Worm (Caenorhabditis elegans): ENCODE measurements around the gene W09C2.10.

W09C2.10 gene

DNA sequence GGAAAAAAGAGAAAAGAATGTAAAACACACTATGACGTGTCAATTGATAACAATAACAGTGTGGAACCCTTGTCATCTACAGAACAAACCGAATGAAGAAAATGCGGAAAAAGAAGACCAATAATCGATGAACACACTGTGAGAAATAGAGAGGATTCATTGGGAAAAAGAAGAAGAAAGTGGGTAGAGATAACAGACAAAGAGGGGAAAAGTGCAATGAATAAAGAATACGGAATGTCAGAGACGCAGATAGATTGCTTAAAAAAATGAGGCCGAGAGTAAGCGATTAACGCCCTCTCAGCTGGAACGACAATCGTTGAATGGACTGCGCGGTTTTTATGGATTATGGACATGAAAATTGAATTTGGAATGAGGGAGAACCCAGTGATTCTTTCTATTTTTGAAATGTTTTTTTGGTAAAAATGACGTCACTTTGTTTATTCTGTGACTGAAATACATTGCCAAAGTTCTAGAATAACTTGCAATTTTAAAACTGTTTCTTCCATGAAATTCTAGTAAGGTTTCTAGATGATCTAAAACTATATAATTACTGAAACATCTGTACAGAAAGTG lies 23.0 kb upstream of the W09C2.10 start, which contains the start of gene amph-1 (continued):
- no peak for TF ChIP-seq T20F7.1 (GFP tag; optimal IDR thresholded peaks at IDR 0.05)
- TF ChIP-seq arid-1 (GFP tag; conservative IDR thresholded peaks at IDR 0.05), result no peak
- no peak for TF ChIP-seq lin-39 (tag; optimal IDR thresholded peaks at IDR 0.05)
- no peak for TF ChIP-seq nhr-111 (GFP tag; optimal IDR thresholded peaks at IDR 0.05)
- 0 out of 2 replicates have a peak, but pooled peaks have one; percentile 6 for TF ChIP-seq madf-9 (GFP tag; conservative IDR thresholded peaks at IDR 0.05)

DNA sequence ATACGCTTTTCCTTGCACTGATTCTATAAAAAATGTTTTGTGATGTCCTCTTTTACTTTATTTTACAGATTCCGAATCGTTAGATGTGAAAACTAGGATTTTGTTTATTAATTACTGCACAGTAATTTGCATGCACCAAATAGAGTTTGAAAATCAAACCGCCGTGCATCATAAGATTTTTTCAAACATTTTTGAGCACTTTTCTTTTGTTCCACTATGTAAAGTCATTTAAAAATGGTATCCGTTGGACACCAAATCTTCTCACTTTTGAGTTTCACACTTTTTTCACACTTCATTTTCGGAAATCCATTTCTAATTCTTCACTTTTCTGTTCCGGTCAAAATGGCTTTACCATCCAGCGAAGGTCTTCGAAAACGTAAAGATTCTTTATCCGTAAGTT lies 18.3 kb upstream of the W09C2.10 start, which contains the start of gene degl-2:
TSS of gene degl-2 (plus strand) at position 301 of the 400 bp plus-strand sequence.
- TF ChIP-seq lim-7 (GFP tag; IDR thresholded peaks at IDR 0.05) (no peak), aha-1 (tag) (no peak), daf-19 (GFP tag; conservative IDR thresholded peaks at IDR 0.05) (no peak), dpl-1 (GFP tag; optimal IDR thresholded peaks at IDR 0.05) (no peak), madf-5 (GFP tag; IDR thresholded peaks at IDR 0.05) (no peak), snpc-4 (tag; optimal IDR thresholded peaks at IDR 0.05) (no peak), Y105C5A.15 (GFP tag; IDR thresholded peaks at IDR 0.05) (no peak), Y75B8A.6 (GFP tag; IDR thresholded peaks at IDR 0.05) (no peak), dve-1 (tag; optimal IDR thresholded peaks at IDR 0.05; ENCODE audit: insufficient read depth) (no peak), F37D6.2 (tag; optimal IDR thresholded peaks at IDR 0.05) (no peak), dmd-9 (GFP tag; IDR thresholded peaks at IDR 0.05) (no peak), ceh-62 (tag; optimal IDR thresholded peaks at IDR 0.05) (no peak), lin-38 (GFP tag; IDR thresholded peaks at IDR 0.05) (no peak)

DNA sequence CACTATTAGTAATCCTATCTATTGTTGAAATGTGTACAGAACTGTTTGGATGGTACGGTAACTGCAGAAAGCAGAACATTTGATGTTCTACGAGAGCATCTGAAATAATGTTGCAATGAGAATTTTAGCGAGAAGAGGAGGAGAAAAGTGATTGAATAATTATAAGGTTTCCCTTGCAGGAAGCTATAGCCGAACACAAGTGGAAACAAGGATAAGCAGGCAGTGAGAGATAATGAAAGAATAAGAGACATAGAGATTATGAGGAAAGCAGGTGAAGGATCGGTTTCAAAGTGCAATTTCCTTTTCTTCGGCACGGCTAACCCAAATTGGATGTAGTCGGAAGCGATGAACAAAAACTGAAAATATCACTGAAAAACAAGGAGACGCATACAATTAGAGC lies 17.0 kb upstream of the W09C2.10 start, which contains the start of gene del-2:
TSS of gene del-2 (minus strand) at position 101 of the 400 bp plus-strand sequence.
- TF ChIP-seq ceh-32 (tag; optimal IDR thresholded peaks at IDR 0.05; ENCODE audit: poor library complexity), result no peak

DNA sequence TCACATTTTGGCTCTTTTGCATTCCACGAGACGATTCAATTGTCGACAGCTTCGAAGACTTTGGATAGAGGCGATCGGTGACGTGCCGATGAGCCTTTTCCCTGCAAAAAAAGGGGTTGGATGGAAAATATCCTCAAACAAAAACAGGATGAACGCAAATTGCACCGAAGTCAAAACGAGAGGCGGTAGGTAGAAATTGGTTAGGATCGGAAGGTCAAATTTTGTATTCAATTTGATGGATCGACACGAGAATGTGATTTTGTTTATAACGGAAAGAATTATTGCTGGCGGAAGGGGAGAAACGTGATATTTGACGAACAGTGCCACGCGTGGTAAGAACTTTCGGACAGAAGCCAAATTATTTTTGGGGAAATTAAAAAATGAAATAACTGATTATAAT lies 10.0 kb upstream of the W09C2.10 start, which contains the start of gene mca-1:
TSS of gene mca-1 (minus strand) at position 101 of the 400 bp plus-strand sequence.
- TF ChIP-seq hlh-11 (tag; optimal IDR thresholded peaks at IDR 0.05) (no peak), aha-1 (tag) (peak; percentile 3), zag-1 (tag; optimal IDR thresholded peaks at IDR 0.05) (no peak)

DNA sequence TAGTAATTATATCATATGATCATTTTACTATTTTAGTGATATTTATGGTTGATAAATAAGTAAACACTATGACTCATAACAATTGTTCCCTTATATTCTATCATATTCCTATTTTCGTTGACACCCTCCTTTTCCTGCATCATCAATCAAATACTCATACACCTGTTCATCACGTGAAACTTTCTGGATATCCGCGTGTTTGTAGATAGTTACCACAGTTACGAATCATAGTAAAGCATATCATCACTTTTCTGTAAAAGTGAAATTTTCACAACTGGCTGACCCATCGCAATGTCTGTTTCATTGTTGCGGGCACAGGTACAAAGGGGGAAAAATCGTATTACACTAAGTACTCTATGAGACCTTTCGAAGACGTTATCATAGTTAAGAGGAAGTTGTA lies 9.0 kb upstream of the W09C2.10 start:
- TF ChIP-seq F44E2.7 (GFP tag; IDR thresholded peaks at IDR 0.05) (no peak), lin-39 (tag; optimal IDR thresholded peaks at IDR 0.05) (no peak), cey-2 (tag; optimal IDR thresholded peaks at IDR 0.05; ENCODE audit: borderline replicate concordance, insufficient read depth) (peak; percentile 37), hlh-30 (tag; optimal IDR thresholded peaks at IDR 0.05; ENCODE audit: insufficient read depth) (peak; percentile 13), Y75B8A.6 (GFP tag; IDR thresholded peaks at IDR 0.05) (no peak), nhr-41 (GFP tag; IDR thresholded peaks at IDR 0.05) (no peak), zfp-3 (GFP tag; conservative IDR thresholded peaks at IDR 0.05) (no peak), nhr-48 (tag; optimal IDR thresholded peaks at IDR 0.05) (peak; percentile 64), arid-1 (GFP tag; conservative IDR thresholded peaks at IDR 0.05) (no peak), lin-13 (GFP tag; optimal IDR thresholded peaks at IDR 0.05) (no peak), hlh-11 (tag; optimal IDR thresholded peaks at IDR 0.05) (peak; percentile 39), aha-1 (tag) (no peak), madf-9 (GFP tag; conservative IDR thresholded peaks at IDR 0.05) (no peak), dmd-6 (GFP tag; IDR thresholded peaks at IDR 0.05) (peak; percentile 38), fkh-10 (GFP tag; optimal IDR thresholded peaks at IDR 0.05) (no peak)

DNA sequence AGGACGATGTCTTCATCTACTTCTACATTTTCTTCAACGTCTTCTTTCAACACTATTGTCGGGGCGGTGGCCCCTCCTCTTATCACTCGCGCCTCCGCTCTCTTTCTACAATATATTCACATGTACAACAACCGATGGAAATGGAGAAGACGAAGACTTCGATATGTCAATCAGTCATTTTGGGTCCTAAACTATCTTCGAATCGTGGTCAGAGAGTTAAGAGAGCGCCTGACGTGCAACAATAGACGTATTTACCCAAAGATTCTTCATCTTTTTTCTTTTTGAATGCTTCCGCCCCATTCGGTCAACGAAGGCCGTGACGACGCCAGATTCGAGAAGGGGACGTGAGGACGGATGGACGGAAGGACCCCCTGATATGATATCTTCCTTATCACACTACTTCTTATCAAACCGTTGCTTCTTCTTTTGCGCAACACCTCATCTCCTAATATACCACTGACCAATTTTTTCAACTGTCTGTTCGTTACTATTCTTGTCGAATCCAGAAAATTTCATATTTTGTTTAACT lies 8.2 kb upstream of the W09C2.10 start:
- TF ChIP-seq mdl-1 (tag; optimal IDR thresholded peaks at IDR 0.05) (peak in 1 of 2 experiments; percentile 26), aha-1 (tag) (peak; percentile 44), aly-2 (tag; optimal IDR thresholded peaks at IDR 0.05) (no peak), dve-1 (tag; optimal IDR thresholded peaks at IDR 0.05; ENCODE audit: insufficient read depth) (no peak), hlh-30 (tag; optimal IDR thresholded peaks at IDR 0.05; ENCODE audit: insufficient read depth) (peak; percentile 41), unc-62 (GFP tag; optimal IDR thresholded peaks at IDR 0.05 in 1 of 2) (peak in 1 of 2 experiments; percentile 9), unc-62 (tag; optimal IDR thresholded peaks at IDR 0.05) (no peak), hlh-11 (tag; optimal IDR thresholded peaks at IDR 0.05) (peak; percentile 32), nhr-48 (tag; optimal IDR thresholded peaks at IDR 0.05) (peak; percentile 10)
